Worm (Caenorhabditis elegans): ENCODE data around the gene Y51H4A.8.

Y51H4A.8 gene

DNA sequence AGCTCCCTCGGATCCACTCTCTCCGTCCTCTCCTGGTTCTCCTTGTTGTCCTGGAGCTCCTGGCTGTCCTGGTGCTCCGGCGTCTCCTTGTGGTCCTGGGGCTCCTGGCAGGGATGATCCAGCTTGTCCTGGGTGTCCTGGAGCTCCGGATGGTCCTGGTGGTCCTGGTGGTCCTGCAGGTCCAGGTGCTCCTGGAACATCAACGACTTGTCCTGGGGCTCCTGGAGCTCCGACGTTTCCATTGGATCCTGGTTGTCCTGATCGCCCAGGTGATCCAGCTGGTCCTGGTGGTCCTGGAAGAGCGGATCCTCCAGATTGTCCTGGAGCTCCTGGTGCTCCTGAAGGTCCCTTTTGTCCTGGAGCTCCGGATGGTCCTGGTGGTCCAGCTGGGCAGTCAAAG, 23.2 kb upstream of the Y51H4A.8 start:
- no peak for TF ChIP-seq nhr-2 (tag; optimal IDR thresholded peaks at IDR 0.05)
- TF ChIP-seq lsy-2 (tag; optimal IDR thresholded peaks at IDR 0.05) = no peak
- no peak for TF ChIP-seq nhr-12 (tag; optimal IDR thresholded peaks at IDR 0.05)
- TF ChIP-seq pha-4 (tag; optimal IDR thresholded peaks at IDR 0.05) = no peak
- no peak for TF ChIP-seq ceh-43 (GFP tag; optimal IDR thresholded peaks at IDR 0.05)
- TF ChIP-seq ceh-83 (GFP tag; optimal IDR thresholded peaks at IDR 0.05) = no peak
- TF ChIP-seq hlh-1 (tag; optimal IDR thresholded peaks at IDR 0.05) = no peak
- TF ChIP-seq drap-1 (GFP tag; optimal IDR thresholded peaks at IDR 0.05) = no peak
- TF ChIP-seq unc-39 (tag; optimal IDR thresholded peaks at IDR 0.05) = no peak
- TF ChIP-seq sptf-1 (tag; optimal IDR thresholded peaks at IDR 0.05) = no peak
- TF ChIP-seq nhr-28 (tag; optimal IDR thresholded peaks at IDR 0.05) = no peak
- no peak for TF ChIP-seq tbx-8 (GFP tag; optimal IDR thresholded peaks at IDR 0.05)
- TF ChIP-seq ztf-11 (tag; optimal IDR thresholded peaks at IDR 0.05) = no peak
- no peak for TF ChIP-seq elt-3 (tag; optimal IDR thresholded peaks at IDR 0.05)
- TF ChIP-seq cnd-1 (tag; optimal IDR thresholded peaks at IDR 0.05) = no peak
- TF ChIP-seq flh-1 (GFP tag; optimal IDR thresholded peaks at IDR 0.05) = no peak
- no peak for TF ChIP-seq lin-13 (tag; optimal IDR thresholded peaks at IDR 0.05)

ce11 chrIV:16560971-16561370, 17.4 kb downstream of the Y51H4A.8 start:
- TF ChIP-seq flh-1 (GFP tag; optimal IDR thresholded peaks at IDR 0.05) (no peak), bed-3 (GFP tag; optimal IDR thresholded peaks at IDR 0.05) (no peak), M03D4.4 (tag; optimal IDR thresholded peaks at IDR 0.05) (no peak), zip-8 (tag; optimal IDR thresholded peaks at IDR 0.05) (no peak), nhr-237 (tag; optimal IDR thresholded peaks at IDR 0.05) (no peak), ham-2 (GFP tag; optimal IDR thresholded peaks at IDR 0.05) (no peak), unc-120 (tag; optimal IDR thresholded peaks at IDR 0.05; ENCODE audit: poor library complexity, severe bottlenecking) (no peak), nhr-28 (tag; optimal IDR thresholded peaks at IDR 0.05) (no peak), mep-1 (tag; optimal IDR thresholded peaks at IDR 0.05) (no peak), ces-1 (GFP tag; optimal IDR thresholded peaks at IDR 0.05) (no peak), elt-3 (tag; optimal IDR thresholded peaks at IDR 0.05) (no peak), lsy-2 (tag; optimal IDR thresholded peaks at IDR 0.05) (no peak), lin-32 (GFP tag; optimal IDR thresholded peaks at IDR 0.05) (no peak), lin-13 (tag; optimal IDR thresholded peaks at IDR 0.05) (no peak), ceh-43 (GFP tag; optimal IDR thresholded peaks at IDR 0.05) (no peak), sptf-1 (tag; optimal IDR thresholded peaks at IDR 0.05) (no peak), mab-5 (tag; optimal IDR thresholded peaks at IDR 0.05) (no peak), snpc-4 (tag; optimal IDR thresholded peaks at IDR 0.05) (no peak), ceh-39 (tag; optimal IDR thresholded peaks at IDR 0.05) (no peak), nhr-12 (tag; optimal IDR thresholded peaks at IDR 0.05) (no peak)

DNA sequence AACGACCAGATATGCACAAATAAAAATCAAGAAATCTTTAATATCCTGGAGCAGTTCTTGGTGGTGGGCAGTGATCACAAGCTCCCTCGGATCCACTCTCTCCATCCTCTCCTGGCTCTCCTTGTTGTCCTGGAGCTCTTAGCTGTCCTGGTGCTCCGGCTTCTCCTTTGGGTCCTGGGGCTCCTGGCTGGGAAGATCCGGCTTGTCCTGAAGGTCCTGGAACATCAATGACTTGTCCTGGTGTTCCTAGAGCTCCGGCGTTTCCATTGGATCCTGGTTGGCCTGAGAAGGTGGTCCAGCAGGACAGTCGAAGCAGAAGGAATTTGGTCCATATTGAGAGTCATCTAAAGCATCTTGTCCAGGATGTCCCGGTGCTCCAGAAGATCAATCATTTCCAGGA, 26.9 kb downstream of the Y51H4A.8 start:
- TF ChIP-seq M03D4.4 (tag; optimal IDR thresholded peaks at IDR 0.05) (no peak), flh-1 (GFP tag; optimal IDR thresholded peaks at IDR 0.05) (no peak), tbx-8 (GFP tag; optimal IDR thresholded peaks at IDR 0.05) (no peak), nhr-12 (tag; optimal IDR thresholded peaks at IDR 0.05) (no peak), pha-4 (tag; optimal IDR thresholded peaks at IDR 0.05) (no peak), snpc-4 (tag; optimal IDR thresholded peaks at IDR 0.05) (no peak), cnd-1 (tag; optimal IDR thresholded peaks at IDR 0.05) (no peak), drap-1 (GFP tag; optimal IDR thresholded peaks at IDR 0.05) (no peak)

DNA sequence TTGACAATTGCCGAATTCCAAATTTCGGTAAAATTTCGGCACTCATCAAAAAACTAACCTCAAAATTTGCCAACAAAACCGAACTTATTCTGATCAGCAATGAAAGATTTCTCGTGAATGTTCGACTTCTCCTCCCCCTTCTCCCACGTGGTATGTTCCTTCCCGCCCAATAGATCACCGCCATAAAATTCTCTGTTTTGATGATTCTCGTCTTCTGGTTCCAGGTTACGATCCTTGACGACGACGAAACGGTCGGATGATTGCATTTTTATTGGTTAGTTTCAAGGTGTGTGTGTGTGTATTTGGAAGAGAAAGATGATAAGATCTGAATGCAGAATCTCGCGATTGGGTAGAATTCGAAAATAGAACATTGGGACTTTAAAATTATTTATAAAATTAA, 35.7 kb downstream of the Y51H4A.8 start, which contains the start of gene uroc-1:
Gene uroc-1 (minus strand): TSS at position 101 of the 400 bp plus-strand sequence.
- TF ChIP-seq unc-39 (tag; optimal IDR thresholded peaks at IDR 0.05) (no peak), drap-1 (GFP tag; optimal IDR thresholded peaks at IDR 0.05) (no peak), lin-13 (tag; optimal IDR thresholded peaks at IDR 0.05) (no peak), mep-1 (tag; optimal IDR thresholded peaks at IDR 0.05) (no peak), ztf-11 (tag; optimal IDR thresholded peaks at IDR 0.05) (no peak), ceh-43 (GFP tag; optimal IDR thresholded peaks at IDR 0.05) (no peak), ces-1 (GFP tag; optimal IDR thresholded peaks at IDR 0.05) (no peak), nhr-76 (tag; optimal IDR thresholded peaks at IDR 0.05) (no peak)

DNA sequence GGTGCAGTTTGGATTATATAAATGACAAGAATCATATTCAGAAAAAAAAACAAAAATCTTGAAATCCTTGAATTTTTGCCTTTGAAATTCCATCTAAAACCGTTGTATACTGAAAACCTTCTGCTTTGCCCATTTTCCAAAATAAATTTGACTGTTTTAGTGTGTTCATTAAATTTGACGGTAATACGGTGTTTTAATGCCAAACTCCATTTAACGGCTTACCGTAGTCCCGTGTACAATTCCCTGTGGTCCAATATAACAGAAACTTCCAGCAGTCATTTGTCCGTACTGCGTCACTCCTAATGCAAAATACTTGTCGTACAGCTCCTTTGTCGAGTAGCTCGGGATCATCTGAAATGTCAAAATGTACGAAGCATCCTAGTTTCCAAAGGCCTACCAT, 37.8 kb downstream of the Y51H4A.8 start:
- TF ChIP-seq unc-120 (tag; optimal IDR thresholded peaks at IDR 0.05; ENCODE audit: poor library complexity, severe bottlenecking) (no peak), ces-1 (GFP tag; optimal IDR thresholded peaks at IDR 0.05) (no peak), ztf-11 (tag; optimal IDR thresholded peaks at IDR 0.05) (no peak), bed-3 (GFP tag; optimal IDR thresholded peaks at IDR 0.05) (no peak), mls-2 (tag; optimal IDR thresholded peaks at IDR 0.05) (no peak), nhr-28 (tag; optimal IDR thresholded peaks at IDR 0.05) (no peak), nhr-76 (tag; optimal IDR thresholded peaks at IDR 0.05) (no peak), lsy-2 (tag; optimal IDR thresholded peaks at IDR 0.05) (no peak), ceh-39 (tag; optimal IDR thresholded peaks at IDR 0.05) (no peak), elt-3 (tag; optimal IDR thresholded peaks at IDR 0.05) (no peak), cnd-1 (tag; optimal IDR thresholded peaks at IDR 0.05) (no peak), pha-4 (tag; optimal IDR thresholded peaks at IDR 0.05) (no peak)
